Fruit fly (Drosophila melanogaster): ENCODE data around the gene mtDNA-helicase.

Gene mtDNA-helicase

dm6 chr2L:9912570-9913260 is 19.5 kb upstream of the mtDNA-helicase start, which contains the start of the genes Etl1 and Srp54 (continued):
- TF ChIP-seq Med (GFP tag): peak; percentile 66
- TF ChIP-seq CG17385 (GFP tag; optimal IDR thresholded peaks at IDR 0.05): no peak
- 0 out of 3 replicates have a peak, but pooled peaks have one; percentile 1 for TF ChIP-seq CG16813 (GFP tag; IDR thresholded peaks at IDR 0.05; ENCODE audit: partially characterized antibody)
- no peak for TF ChIP-seq scrt (GFP tag; optimal IDR thresholded peaks at IDR 0.05)
- peak; percentile 27; the same call in 1 of the 3 replicates for TF ChIP-seq CG17361 (GFP tag; IDR thresholded peaks at IDR 0.05)
- no peak for TF ChIP-seq unc-4 (GFP tag; IDR thresholded peaks at IDR 0.05; ENCODE audit: partially characterized antibody)
- no peak for TF ChIP-seq kay (GFP tag; optimal IDR thresholded peaks at IDR 0.05)
- TF ChIP-seq CG4730 (GFP tag; IDR thresholded peaks at IDR 0.05): no peak
- TF ChIP-seq MESR4 (GFP tag; optimal IDR thresholded peaks at IDR 0.05): peak; percentile 88
- TF ChIP-seq CG4424 (GFP tag; optimal IDR thresholded peaks at IDR 0.05): peak; percentile 2
- TF ChIP-seq slp2 (GFP tag; optimal IDR thresholded peaks at IDR 0.05): no peak
- TF ChIP-seq eve (GFP tag; optimal IDR thresholded peaks at IDR 0.05): no peak
- TF ChIP-seq wdn (GFP tag; IDR thresholded peaks at IDR 0.05): no peak
- TF ChIP-seq luna (GFP tag; optimal IDR thresholded peaks at IDR 0.05): no peak
- TF ChIP-seq CG3995 (GFP tag; optimal IDR thresholded peaks at IDR 0.05): peak; percentile 22
- no peak for TF ChIP-seq ac (GFP tag; optimal IDR thresholded peaks at IDR 0.05)
- 0 out of 3 replicates have a peak, but pooled peaks have one; percentile 25 for TF ChIP-seq CG34422 (GFP tag; IDR thresholded peaks at IDR 0.05)
- TF ChIP-seq CG6689 (GFP tag; IDR thresholded peaks at IDR 0.05): no peak
- TF ChIP-seq lola (GFP tag; optimal IDR thresholded peaks at IDR 0.05): no peak
- TF ChIP-seq row (GFP tag; IDR thresholded peaks at IDR 0.05): 0 out of 3 replicates have a peak, but pooled peaks have one; percentile 21
- no peak for TF ChIP-seq chinmo (GFP tag; IDR thresholded peaks at IDR 0.05; ENCODE audit: partially characterized antibody)
- TF ChIP-seq CG4617 (GFP tag; optimal IDR thresholded peaks at IDR 0.05; ENCODE audit: borderline replicate concordance): peak; percentile 30
- TF ChIP-seq Optix (GFP tag; IDR thresholded peaks at IDR 0.05): no peak
- TF ChIP-seq trem (tag; optimal IDR thresholded peaks at IDR 0.05): peak; percentile 75
- TF ChIP-seq cato (GFP tag; optimal IDR thresholded peaks at IDR 0.05; ENCODE audit: borderline replicate concordance): no peak
- TF ChIP-seq CG8924 (tag; optimal IDR thresholded peaks at IDR 0.05): peak; percentile 10
- TF ChIP-seq CG10321 (GFP tag; IDR thresholded peaks at IDR 0.05): no peak
- TF ChIP-seq usp (GFP tag; optimal IDR thresholded peaks at IDR 0.05): no peak
- TF ChIP-seq CHES-1-like (GFP tag; optimal IDR thresholded peaks at IDR 0.05): no peak
- TF ChIP-seq CG13424 (tag; optimal IDR thresholded peaks at IDR 0.05): no peak
- TF ChIP-seq CG17912 (GFP tag; optimal IDR thresholded peaks at IDR 0.05): no peak
- TF ChIP-seq Six4 (GFP tag; optimal IDR thresholded peaks at IDR 0.05): no peak
- no peak for TF ChIP-seq btn (GFP tag; optimal IDR thresholded peaks at IDR 0.05)
- no peak for TF ChIP-seq CG3281 (GFP tag; optimal IDR thresholded peaks at IDR 0.05)
- no peak for TF ChIP-seq insv (GFP tag; optimal IDR thresholded peaks at IDR 0.05)
- no peak for TF ChIP-seq CG5180 (GFP tag; optimal IDR thresholded peaks at IDR 0.05)
- no peak for TF ChIP-seq CG42726 (GFP tag; IDR thresholded peaks at IDR 0.05; ENCODE audit: partially characterized antibody)
- no peak for TF ChIP-seq CG12942 (GFP tag; optimal IDR thresholded peaks at IDR 0.05)
- no peak for TF ChIP-seq CG1529 (GFP tag; optimal IDR thresholded peaks at IDR 0.05)
- no peak for TF ChIP-seq wor (GFP tag; IDR thresholded peaks at IDR 0.05)
- TF ChIP-seq CG8290 (GFP tag; optimal IDR thresholded peaks at IDR 0.05): peak; percentile 10
- no peak for TF ChIP-seq CG8290 (tag; optimal IDR thresholded peaks at IDR 0.05)
- TF ChIP-seq HLH4C (GFP tag; IDR thresholded peaks at IDR 0.05; ENCODE audit: partially characterized antibody): no peak
- TF ChIP-seq CG6272 (GFP tag; IDR thresholded peaks at IDR 0.05): no peak
- TF ChIP-seq sqz (GFP tag; optimal IDR thresholded peaks at IDR 0.05): no peak
- TF ChIP-seq CG34224 (GFP tag; IDR thresholded peaks at IDR 0.05; ENCODE audit: partially characterized antibody): no peak
- TF ChIP-seq stwl (tag; optimal IDR thresholded peaks at IDR 0.05): peak; percentile 71
- TF ChIP-seq CG1233 (GFP tag; optimal IDR thresholded peaks at IDR 0.05): no peak
- no peak for TF ChIP-seq tll (GFP tag; optimal IDR thresholded peaks at IDR 0.05)

All from whole organism, embryonic.